Worm (Caenorhabditis elegans): ENCODE results near the gene lin-32.

The lin-32 gene

ce11 chrX:2233929-2234328, 4.0 kb upstream of the lin-32 start, which contains the start of gene T14F9.2 (continued):
- TF ChIP-seq jun-1 (tag; optimal IDR thresholded peaks at IDR 0.05) (no peak), unc-62 (GFP tag; optimal IDR thresholded peaks at IDR 0.05 in 1 of 2) (no peak), unc-62 (tag; optimal IDR thresholded peaks at IDR 0.05) (no peak), daf-12 (tag; optimal IDR thresholded peaks at IDR 0.05) (no peak), nhr-28 (tag; optimal IDR thresholded peaks at IDR 0.05) (peak; percentile 10), attf-4 (tag; optimal IDR thresholded peaks at IDR 0.05) (no peak), ZK546.5 (tag; optimal IDR thresholded peaks at IDR 0.05) (no peak), nhr-76 (tag; optimal IDR thresholded peaks at IDR 0.05) (no peak), nhr-42 (GFP tag; IDR thresholded peaks at IDR 0.05) (no peak), skn-1 (tag; optimal IDR thresholded peaks at IDR 0.05) (no peak), mxl-3 (GFP tag; optimal IDR thresholded peaks at IDR 0.05) (no peak), Y48G9A.11 (GFP tag; IDR thresholded peaks at IDR 0.05) (no peak), hlh-30 (tag; optimal IDR thresholded peaks at IDR 0.05; ENCODE audit: insufficient read depth) (peak; percentile 77), unc-39 (tag; optimal IDR thresholded peaks at IDR 0.05) (no peak), vab-7 (GFP tag; IDR thresholded peaks at IDR 0.05) (no peak), spr-3 (GFP tag; optimal IDR thresholded peaks at IDR 0.05) (no peak), nhr-6 (tag; optimal IDR thresholded peaks at IDR 0.05) (no peak), daf-16 (GFP tag; optimal IDR thresholded peaks at IDR 0.05) (no peak), daf-16 (tag; optimal IDR thresholded peaks at IDR 0.05) (peak; percentile 52), mep-1 (tag; optimal IDR thresholded peaks at IDR 0.05) (peak; percentile 64), ZK337.2 (GFP tag; IDR thresholded peaks at IDR 0.05) (no peak)

ce11 chrX:2231346-2231745, 1.4 kb upstream of the lin-32 start:
- TF ChIP-seq nhr-6 (tag; optimal IDR thresholded peaks at IDR 0.05) (no peak), unc-62 (GFP tag; optimal IDR thresholded peaks at IDR 0.05 in 1 of 2) (no peak), unc-62 (tag; optimal IDR thresholded peaks at IDR 0.05) (no peak), lin-15B (tag; optimal IDR thresholded peaks at IDR 0.05) (no peak), hlh-30 (tag; optimal IDR thresholded peaks at IDR 0.05; ENCODE audit: insufficient read depth) (no peak)

ce11 chrX:2226875-2227355, 3.0 kb downstream of the lin-32 start:
- peak; percentile 63 for TF ChIP-seq nhr-77 (tag; optimal IDR thresholded peaks at IDR 0.05)
- TF ChIP-seq tra-1 (GFP tag; IDR thresholded peaks at IDR 0.05), result peak; percentile 94
- peak; percentile 90 for TF ChIP-seq snpc-1.2 (GFP tag; IDR thresholded peaks at IDR 0.05)
- peak; percentile 80 for TF ChIP-seq dmd-8 (GFP tag; IDR thresholded peaks at IDR 0.05)
- TF ChIP-seq unc-130 (GFP tag; optimal IDR thresholded peaks at IDR 0.05), result peak; percentile 63
- no peak for TF ChIP-seq pqm-1 (tag; optimal IDR thresholded peaks at IDR 0.05)
- no peak for TF ChIP-seq ceh-32 (tag; optimal IDR thresholded peaks at IDR 0.05; ENCODE audit: poor library complexity)
- peak; percentile 66 for TF ChIP-seq ztf-7 (tag; optimal IDR thresholded peaks at IDR 0.05)
- TF ChIP-seq attf-4 (tag; optimal IDR thresholded peaks at IDR 0.05), result no peak
- TF ChIP-seq ceh-82 (tag; optimal IDR thresholded peaks at IDR 0.05), result no peak
- TF ChIP-seq egl-27 (tag; optimal IDR thresholded peaks at IDR 0.05), result no peak
- peak; percentile 83; the same call in 1 of the 2 replicates for TF ChIP-seq D1046.2 (GFP tag; IDR thresholded peaks at IDR 0.05)
- no peak for TF ChIP-seq ceh-62 (tag; optimal IDR thresholded peaks at IDR 0.05)
- TF ChIP-seq nhr-11 (tag; optimal IDR thresholded peaks at IDR 0.05), result no peak
- TF ChIP-seq madf-9 (GFP tag; conservative IDR thresholded peaks at IDR 0.05), result peak; percentile 83
- TF ChIP-seq zfp-2 (tag; optimal IDR thresholded peaks at IDR 0.05), result peak; percentile 40
- peak; percentile 55 for TF ChIP-seq nhr-48 (tag; optimal IDR thresholded peaks at IDR 0.05)
- peak; percentile 80 for TF ChIP-seq Y48G9A.11 (GFP tag; IDR thresholded peaks at IDR 0.05)
- peak; percentile 57 for TF ChIP-seq dve-1 (tag; optimal IDR thresholded peaks at IDR 0.05; ENCODE audit: insufficient read depth)
- TF ChIP-seq ctbp-1 (GFP tag; IDR thresholded peaks at IDR 0.05), result peak; percentile 85
- TF ChIP-seq mes-2 (tag; optimal IDR thresholded peaks at IDR 0.05; ENCODE audit: poor library complexity, severe bottlenecking), result peak; percentile 90
- no peak for TF ChIP-seq ama-1 (optimal IDR thresholded peaks at IDR 0.05)
- TF ChIP-seq ceh-44 (GFP tag; IDR thresholded peaks at IDR 0.05), result peak; percentile 73; the same call in 1 of the 2 replicates
- no peak for TF ChIP-seq lin-15B (tag; optimal IDR thresholded peaks at IDR 0.05)
- 0 out of 2 replicates have a peak, but pooled peaks have one; percentile 37 for TF ChIP-seq mxl-2 (GFP tag; conservative IDR thresholded peaks at IDR 0.05)
- TF ChIP-seq ces-1 (GFP tag; optimal IDR thresholded peaks at IDR 0.05), result no peak
- peak; percentile 72 for TF ChIP-seq rbr-2 (tag; optimal IDR thresholded peaks at IDR 0.05)
- TF ChIP-seq saeg-2 (GFP tag; IDR thresholded peaks at IDR 0.05), result no peak
- peak; percentile 81 for TF ChIP-seq jun-1 (tag; optimal IDR thresholded peaks at IDR 0.05)
- TF ChIP-seq madf-5 (GFP tag; IDR thresholded peaks at IDR 0.05), result peak; percentile 59 to 78; a peak in 2 of 4 replicates
- TF ChIP-seq spr-1 (tag; optimal IDR thresholded peaks at IDR 0.05), result peak; percentile 47
